Worm (Caenorhabditis elegans): ENCODE results near the gene clc-28.

DNA sequence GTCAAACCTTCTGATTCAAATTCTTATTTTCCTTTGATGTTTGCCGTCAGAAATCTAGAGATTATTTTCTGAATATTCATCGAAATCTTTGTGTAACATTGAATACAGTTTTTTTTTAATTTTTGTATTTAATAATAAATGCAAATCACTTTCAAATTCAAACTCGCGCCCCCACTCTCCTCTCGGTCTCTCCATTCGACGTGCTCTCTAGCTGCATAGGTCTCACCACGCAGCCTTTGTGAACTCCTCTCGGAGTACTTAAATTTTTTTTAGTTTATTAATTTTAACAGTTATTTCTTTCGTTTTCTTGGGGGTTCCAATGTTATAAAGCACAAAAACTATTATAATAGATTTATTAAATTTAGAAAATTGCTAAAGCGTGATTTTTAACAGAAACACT is 30.9 kb upstream of the clc-28 start:
- TF ChIP-seq snpc-1.2 (GFP tag; IDR thresholded peaks at IDR 0.05) (no peak), lin-39 (tag; optimal IDR thresholded peaks at IDR 0.05) (no peak), nhr-76 (tag; optimal IDR thresholded peaks at IDR 0.05) (no peak), nhr-25 (tag; optimal IDR thresholded peaks at IDR 0.05; ENCODE audit: borderline replicate concordance, insufficient read depth) (no peak), madf-5 (GFP tag; IDR thresholded peaks at IDR 0.05) (no peak)

All from whole organism, L4 larva.